Fruit fly (Drosophila melanogaster) whole organism, wandering third instar larva: ENCODE measurements around the gene CG12402.
A peak's percentile ranks its signal among the peaks of the same experiment; 100 is the strongest.

ENCODE experiments used
- Abd-B ChIP-seq: fragments of >200 bp; optimal IDR thresholded peaks from 2 replicates; lab custom pipeline; 2017; ENCODE audit warnings: missing biosample characterization, missing genetic modification characterization
- CG32264 ChIP-seq: fragments of 200-800 bp; sonication (Bioruptor generic); optimal IDR thresholded peaks from 2 replicates; lab custom pipeline; 2016; ENCODE audit warnings: missing biosample characterization, missing genetic modification characterization
- CG9705 ChIP-seq: fragments of 200-800 bp; sonication (Bioruptor generic); optimal IDR thresholded peaks from 2 replicates; lab custom pipeline; 2018; ENCODE audit warnings: missing biosample characterization, mild to moderate bottlenecking, missing genetic modification characterization
- CrebA ChIP-seq: fragments of 200-800 bp; sonication (Bioruptor generic); optimal IDR thresholded peaks from 2 replicates; lab custom pipeline; 2016; ENCODE audit warnings: missing biosample characterization, mild to moderate bottlenecking, missing genetic modification characterization, borderline replicate concordance
- Dfd ChIP-seq: fragments of >200 bp; optimal IDR thresholded peaks from 2 replicates; lab custom pipeline; 2017; ENCODE audit warnings: missing biosample characterization, missing genetic modification characterization
- Dif ChIP-seq: fragments of 200-275, 200-300 bp; sonication (Bioruptor generic); optimal IDR thresholded peaks from 2 replicates; lab custom pipeline; 2018; ENCODE audit warnings: missing biosample characterization, missing genetic modification characterization; ENCODE audit not compliant: partially characterized antibody
- GATAd ChIP-seq: sonication (Bioruptor generic); optimal IDR thresholded peaks from 2 replicates; lab custom pipeline; 2016; ENCODE audit warnings: missing biosample characterization, missing genetic modification characterization
- HLH106 ChIP-seq: fragments of 200-800 bp; optimal IDR thresholded peaks from 3 replicates; lab custom pipeline; 2019; ENCODE audit warnings: missing biosample characterization, mild to moderate bottlenecking, missing genetic modification characterization, moderate library complexity
- Hnf4 ChIP-seq: fragments of 200-800 bp; sonication (Bioruptor generic); optimal IDR thresholded peaks from 2 replicates; lab custom pipeline; 2016; ENCODE audit warnings: missing biosample characterization, mild to moderate bottlenecking, missing genetic modification characterization
- Hr83 ChIP-seq: fragments of 200-300 bp; sonication (Bioruptor generic); optimal IDR thresholded peaks from 2 replicates; lab custom pipeline; 2016; ENCODE audit warnings: missing biosample characterization, mild to moderate bottlenecking, missing genetic modification characterization, moderate library complexity; ENCODE audit not compliant: poor library complexity, severe bottlenecking
- Jra ChIP-seq: sonication (Bioruptor generic); optimal IDR thresholded peaks from 2 replicates; lab custom pipeline; 2016; ENCODE audit warnings: missing biosample characterization, missing genetic modification characterization
- Myc ChIP-seq: fragments of >200 bp; optimal IDR thresholded peaks from 2 replicates; lab custom pipeline; 2017
- N ChIP-seq: fragments of >200 bp; optimal IDR thresholded peaks from 2 replicates; lab custom pipeline; 2018; ENCODE audit warnings: missing biosample characterization, missing external identifiers, missing genetic modification characterization
- OdsH ChIP-seq: fragments of 200-800 bp; sonication (Bioruptor generic); optimal IDR thresholded peaks from 2 replicates; lab custom pipeline; 2016; ENCODE audit warnings: missing biosample characterization, mild to moderate bottlenecking, missing genetic modification characterization
- Rel ChIP-seq, 2 experiments: fragments of 200-800 bp; sonication (Bioruptor generic) in 1 of 2; optimal IDR thresholded peaks; 2 replicates in 1 of 2; 3 replicates in 1 of 2; lab custom pipeline; 2016 to 2019; ENCODE audit warnings: mild to moderate bottlenecking in 2 of 2, missing biosample characterization in 2 of 2, missing genetic modification characterization in 2 of 2, moderate library complexity in 1 of 2
- Sp1 ChIP-seq: fragments of 200-800 bp; sonication (Bioruptor generic); optimal IDR thresholded peaks from 3 replicates; lab custom pipeline; 2019; ENCODE audit warnings: missing biosample characterization, mild to moderate bottlenecking, missing genetic modification characterization, moderate library complexity
- br ChIP-seq: fragments of 200-800 bp; sonication (Bioruptor generic); optimal IDR thresholded peaks from 2 replicates; lab custom pipeline; 2016; ENCODE audit warnings: missing biosample characterization, missing genetic modification characterization
- brk ChIP-seq: fragments of 200-800 bp; sonication (Bioruptor generic); optimal IDR thresholded peaks from 2 replicates; lab custom pipeline; 2016; ENCODE audit warnings: missing biosample characterization, mild to moderate bottlenecking, missing genetic modification characterization
- dl ChIP-seq, 2 experiments: fragments of 175-275, 200-275 bp in 1 of 2; fragments of 200-275 bp in 1 of 2; sonication (Bioruptor generic); optimal IDR thresholded peaks; lab custom pipeline; 2018; ENCODE audit warnings: mild to moderate bottlenecking in 2 of 2, missing biosample characterization in 2 of 2, missing genetic modification characterization in 2 of 2, moderate library complexity in 2 of 2; ENCODE audit not compliant: partially characterized antibody in 2 of 2, insufficient read depth in 1 of 2
- dmrt93B ChIP-seq: fragments of 200-800 bp; sonication (Bioruptor generic); optimal IDR thresholded peaks from 2 replicates; lab custom pipeline; 2018; ENCODE audit warnings: missing biosample characterization, mild to moderate bottlenecking, missing genetic modification characterization
- dsf ChIP-seq: sonication (Bioruptor generic); optimal IDR thresholded peaks from 2 replicates; lab custom pipeline; 2016; ENCODE audit warnings: missing biosample characterization, missing genetic modification characterization, borderline replicate concordance
- foxo ChIP-seq, 2 experiments: fragments of 200-800 bp; sonication (Bioruptor generic); optimal IDR thresholded peaks; 2 replicates in 1 of 2; 3 replicates in 1 of 2; lab custom pipeline; 2016 to 2017; ENCODE audit warnings: missing biosample characterization in 2 of 2, missing genetic modification characterization in 2 of 2
- fru ChIP-seq: fragments of 200-800 bp; sonication (Bioruptor generic); optimal IDR thresholded peaks from 3 replicates; lab custom pipeline; 2016; ENCODE audit warnings: missing biosample characterization, mild to moderate bottlenecking, missing genetic modification characterization
- h ChIP-seq: fragments of 200-800 bp; sonication (Bioruptor generic); optimal IDR thresholded peaks from 3 replicates; lab custom pipeline; 2016; ENCODE audit warnings: missing biosample characterization, mild to moderate bottlenecking, missing genetic modification characterization
- jim ChIP-seq: fragments of 175-275, 200-325 bp; sonication (Bioruptor generic); optimal IDR thresholded peaks from 2 replicates; lab custom pipeline; 2016; ENCODE audit warnings: missing biosample characterization, mild to moderate bottlenecking, missing genetic modification characterization
- psq ChIP-seq: fragments of 200-800 bp; sonication (Bioruptor generic); optimal IDR thresholded peaks from 3 replicates; lab custom pipeline; 2017; ENCODE audit warnings: missing biosample characterization, mild to moderate bottlenecking, missing genetic modification characterization, moderate library complexity
- sage ChIP-seq: fragments of 200-800 bp; sonication (Bioruptor generic); optimal IDR thresholded peaks from 2 replicates; lab custom pipeline; 2016; ENCODE audit warnings: missing biosample characterization, mild to moderate bottlenecking, missing genetic modification characterization
- sv ChIP-seq: fragments of 200-800 bp; sonication (Bioruptor generic); optimal IDR thresholded peaks from 3 replicates; lab custom pipeline; 2016; ENCODE audit warnings: missing biosample characterization, missing genetic modification characterization
- usp ChIP-seq: fragments of >200 bp; optimal IDR thresholded peaks from 2 replicates; lab custom pipeline; 2017; ENCODE audit warnings: missing biosample characterization, missing genetic modification characterization

Gene CG12402

dm6 chr3R:14061049-14061987, 46.8 kb downstream of the CG12402 start:
- TF ChIP-seq Rel (GFP tag; optimal IDR thresholded peaks at IDR 0.05; lab: Kevin White, UChicago), result peak; percentile 99
- TF ChIP-seq Rel (tag; optimal IDR thresholded peaks at IDR 0.05; lab: Kevin White, UChicago), result peak; percentile 22
- peak; percentile 36 for TF ChIP-seq Hr83 (GFP tag; lab: Kevin White, UChicago)
- peak in 1 of 2 experiments; percentile 0 for TF ChIP-seq dl (GFP tag; optimal IDR thresholded peaks at IDR 0.05; lab: Kevin White, UChicago; ENCODE audit: insufficient read depth in 1 of 2, partially characterized antibody in 2 of 2)
- no peak for TF ChIP-seq GATAd
- TF ChIP-seq Jra (GFP tag; lab: Kevin White, UChicago), result no peak
- TF ChIP-seq foxo (GFP tag; optimal IDR thresholded peaks at IDR 0.05; lab: Kevin White, UChicago), result peak in 1 of 2 experiments; percentile 82
- TF ChIP-seq sage (GFP tag; lab: Kevin White, UChicago), result peak; percentile 83
- peak; percentile 54 for TF ChIP-seq psq (GFP tag; lab: Kevin White, UChicago)
- peak; percentile 30 for TF ChIP-seq Dif (GFP tag; lab: Kevin White, UChicago)
- TF ChIP-seq Hnf4, result peak; percentile 36
- TF ChIP-seq OdsH (GFP tag; lab: Kevin White, UChicago), result no peak
- peak; percentile 73 for TF ChIP-seq brk (GFP tag; lab: Kevin White, UChicago)
- no peak for TF ChIP-seq Dfd (GFP tag; lab: Kevin White, UChicago)
- TF ChIP-seq Sp1 (GFP tag; lab: Kevin White, UChicago), result peak; percentile 82
- no peak for TF ChIP-seq Abd-B (GFP tag; lab: Kevin White, UChicago)
- peak; percentile 12 for TF ChIP-seq jim (GFP tag; lab: Kevin White, UChicago)
- TF ChIP-seq br (GFP tag; lab: Kevin White, UChicago), result peak; percentile 43
- TF ChIP-seq fru, result peak; percentile 64
- no peak for TF ChIP-seq N
- TF ChIP-seq Myc (lab: Kevin White, UChicago), result no peak
- peak; percentile 65 for TF ChIP-seq CG32264 (GFP tag; lab: Kevin White, UChicago)
- peak; percentile 97 for TF ChIP-seq CrebA (GFP tag; lab: Kevin White, UChicago)

dm6 chr3R:14060399-14060798, 47.7 kb downstream of the CG12402 start:
- TF ChIP-seq N, result no peak
- no peak for TF ChIP-seq h (GFP tag; lab: Kevin White, UChicago)
- no peak for TF ChIP-seq sv (GFP tag; lab: Kevin White, UChicago)
- no peak for TF ChIP-seq HLH106
- no peak for TF ChIP-seq foxo (GFP tag; optimal IDR thresholded peaks at IDR 0.05; lab: Kevin White, UChicago)
- no peak for TF ChIP-seq brk (GFP tag; lab: Kevin White, UChicago)
- no peak for TF ChIP-seq Abd-B (GFP tag; lab: Kevin White, UChicago)
- TF ChIP-seq sage (GFP tag; lab: Kevin White, UChicago), result no peak
- TF ChIP-seq CrebA (GFP tag; lab: Kevin White, UChicago), result no peak
- TF ChIP-seq usp (GFP tag; lab: Kevin White, UChicago), result no peak
- no peak for TF ChIP-seq CG9705 (GFP tag; lab: Kevin White, UChicago)
- no peak for TF ChIP-seq br (GFP tag; lab: Kevin White, UChicago)
- no peak for TF ChIP-seq dsf (GFP tag; lab: Kevin White, UChicago)
- TF ChIP-seq dmrt93B (GFP tag; lab: Kevin White, UChicago), result no peak

dm6 chr3R:14059703-14060300, 48.3 kb downstream of the CG12402 start:
- TF ChIP-seq sage (GFP tag; lab: Kevin White, UChicago) (no peak), HLH106 (no peak), Myc (lab: Kevin White, UChicago) (no peak), CrebA (GFP tag; lab: Kevin White, UChicago) (no peak)
- TF ChIP-seq, all 38 proteins: peak for 0
